Worm (Caenorhabditis elegans) whole organism, L4 larva: ENCODE data around the gene stdh-3.
A peak's percentile ranks its signal among the peaks of the same experiment; 100 is the strongest.

Source experiments
- D1046.2 ChIP-seq: fragments of 200-800 bp; sonication (Bioruptor generic); IDR thresholded peaks from 2 replicates; pipeline ENCODE4 v1.3.6; 2022; ENCODE audit warnings: missing genetic modification characterization, missing compliant biosample characterization
- F26F4.8 ChIP-seq: fragments of 200-800 bp; sonication (Bioruptor generic); conservative IDR thresholded peaks from 2 replicates; pipeline ENCODE4 v1.3.6; 2022; ENCODE audit warnings: missing genetic modification characterization, missing compliant biosample characterization
- T20F7.1 ChIP-seq: fragments of 200-800 bp; sonication (Bioruptor generic); optimal IDR thresholded peaks from 2 replicates; lab custom pipeline; 2018; ENCODE audit warnings: mild to moderate bottlenecking, missing genetic modification characterization, missing compliant biosample characterization
- T26A8.4 ChIP-seq: fragments of 200-800 bp; sonication (Bioruptor generic); IDR thresholded peaks from 2 replicates; pipeline ENCODE4 v1.3.6; 2022; ENCODE audit warnings: missing genetic modification characterization, missing compliant biosample characterization
- Y48G9A.11 ChIP-seq: fragments of 200-800 bp; sonication (Bioruptor generic); IDR thresholded peaks from 2 replicates; pipeline ENCODE4 v1.3.6; 2022; ENCODE audit warnings: missing genetic modification reagents, missing genetic modification characterization, missing compliant biosample characterization
- Y5F2A.4 ChIP-seq: fragments of 200-800 bp; sonication (Bioruptor generic); optimal IDR thresholded peaks from 2 replicates; lab custom pipeline; 2018; ENCODE audit warnings: mild to moderate bottlenecking, missing genetic modification characterization, missing compliant biosample characterization
- ZK546.5 ChIP-seq, 2 experiments: sonication (generic microtip); optimal IDR thresholded peaks; 2 replicates each; lab custom pipeline; 2017; ENCODE audit warnings: missing biosample characterization in 2 of 2, missing genetic modification characterization in 2 of 2
- aha-1 ChIP-seq: fragments of 150-350 bp; peaks from one replicate; lab custom pipeline; 2014; ENCODE audit warnings: missing biosample characterization, missing genetic modification characterization
- ama-1 ChIP-seq: fragments of 150-350 bp; optimal IDR thresholded peaks from 2 replicates; lab custom pipeline; 2014; ENCODE audit warnings: inconsistent platforms, mixed read lengths
- arid-1 ChIP-seq: fragments of 200-800 bp; sonication (Bioruptor generic); conservative IDR thresholded peaks from 2 replicates; pipeline ENCODE4 v1.3.6; 2022; ENCODE audit warnings: missing genetic modification reagents, missing genetic modification characterization, missing compliant biosample characterization
- ceh-28 ChIP-seq: fragments of 150-350 bp; optimal IDR thresholded peaks from 2 replicates; lab custom pipeline; 2014; ENCODE audit warnings: missing biosample characterization, missing genetic modification reagents, missing genetic modification characterization
- ceh-32 ChIP-seq: sonication (generic microtip); optimal IDR thresholded peaks from 2 replicates; lab custom pipeline; 2016; ENCODE audit warnings: mild to moderate bottlenecking, missing genetic modification characterization, missing compliant biosample characterization; ENCODE audit not compliant: poor library complexity
- ces-1 ChIP-seq: fragments of 150-350 bp; sonication (generic microtip); optimal IDR thresholded peaks from 4 replicates; lab custom pipeline; 2014; ENCODE audit warnings: missing biosample characterization, missing genetic modification reagents, missing genetic modification characterization
- daf-12 ChIP-seq: fragments of 150-350 bp; optimal IDR thresholded peaks from 2 replicates; lab custom pipeline; 2014; ENCODE audit warnings: missing biosample characterization, missing genetic modification reagents, missing genetic modification characterization
- daf-16 ChIP-seq, 3 experiments: sonication (generic microtip); optimal IDR thresholded peaks; 2 replicates each; lab custom pipeline; 2016 to 2017; ENCODE audit warnings: missing genetic modification characterization in 3 of 3, missing genetic modification reagents in 3 of 3, mild to moderate bottlenecking in 2 of 3, missing compliant biosample characterization in 2 of 3, missing biosample characterization in 1 of 3, moderate library complexity in 1 of 3
- dmd-6 ChIP-seq: fragments of 200-800 bp; sonication (Bioruptor generic); IDR thresholded peaks from 2 replicates; pipeline ENCODE4 v1.3.6; 2022; ENCODE audit warnings: missing genetic modification reagents, missing genetic modification characterization, missing compliant biosample characterization
- dmd-9 ChIP-seq: fragments of 200-800 bp; sonication (Bioruptor generic); IDR thresholded peaks from 2 replicates; pipeline ENCODE4 v1.3.6; 2022; ENCODE audit warnings: missing genetic modification reagents, missing genetic modification characterization, missing compliant biosample characterization
- duxl-1 ChIP-seq: sonication (generic microtip); optimal IDR thresholded peaks from 2 replicates; lab custom pipeline; 2016; ENCODE audit warnings: mild to moderate bottlenecking, missing genetic modification characterization, moderate library complexity, missing compliant biosample characterization; ENCODE audit not compliant: poor library complexity
- egl-43 ChIP-seq: fragments of 200-800 bp; sonication (Bioruptor generic); IDR thresholded peaks from 2 replicates; pipeline ENCODE4 v1.3.6; 2022; ENCODE audit warnings: missing genetic modification reagents, missing genetic modification characterization, missing compliant biosample characterization
- hif-1 ChIP-seq, 2 experiments: sonication (generic microtip); optimal IDR thresholded peaks; 2 replicates each; lab custom pipeline; 2016 to 2017; ENCODE audit warnings: missing compliant biosample characterization in 2 of 2, missing genetic modification characterization in 2 of 2, missing genetic modification reagents in 2 of 2, missing genotype in 2 of 2, mild to moderate bottlenecking in 1 of 2
- hlh-30 ChIP-seq: sonication (generic microtip); optimal IDR thresholded peaks from 2 replicates; lab custom pipeline; 2017; ENCODE audit warnings: antibody characterized with exemption, mild to moderate bottlenecking, missing genetic modification characterization, missing compliant biosample characterization; ENCODE audit not compliant: insufficient read depth
- hmg-1.1 ChIP-seq: fragments of 200-800 bp; sonication (Bioruptor generic); IDR thresholded peaks from 2 replicates; pipeline ENCODE4 v1.3.6; 2022; ENCODE audit warnings: missing genetic modification reagents, missing genetic modification characterization, missing compliant biosample characterization
- jun-1 ChIP-seq: fragments of 150-350 bp; optimal IDR thresholded peaks from 2 replicates; lab custom pipeline; 2014; ENCODE audit warnings: missing biosample characterization, missing genetic modification reagents, missing genetic modification characterization
- lin-1 ChIP-seq: fragments of 200-800 bp; sonication (Bioruptor generic); IDR thresholded peaks from 2 replicates; pipeline ENCODE4 v1.3.6; 2022; ENCODE audit warnings: missing genetic modification reagents, missing genetic modification characterization, missing compliant biosample characterization
- lin-13 ChIP-seq: fragments of 150-350 bp; optimal IDR thresholded peaks from 2 replicates; lab custom pipeline; 2014; ENCODE audit warnings: missing biosample characterization, missing genetic modification reagents, missing genetic modification characterization
- lin-15B ChIP-seq: fragments of 150-350 bp; sonication (generic microtip); optimal IDR thresholded peaks from 3 replicates; lab custom pipeline; 2014; ENCODE audit warnings: missing biosample characterization, missing genetic modification characterization
- lin-38 ChIP-seq: fragments of 200-800 bp; sonication (Bioruptor generic); IDR thresholded peaks from 2 replicates; pipeline ENCODE4 v1.3.6; 2022; ENCODE audit warnings: missing genetic modification reagents, missing genetic modification characterization, missing compliant biosample characterization
- mdl-1 ChIP-seq, 2 experiments: fragments of 150-350 bp in 1 of 2; sonication (generic microtip) in 1 of 2; optimal IDR thresholded peaks; 2 replicates each; lab custom pipeline; 2014 to 2017; ENCODE audit warnings: missing biosample characterization in 2 of 2, missing genetic modification characterization in 2 of 2
- mep-1 ChIP-seq: fragments of 150-350 bp; sonication (generic microtip); optimal IDR thresholded peaks from 3 replicates; lab custom pipeline; 2014; ENCODE audit warnings: missing biosample characterization, missing genetic modification characterization
- mes-2 ChIP-seq: sonication (generic microtip); optimal IDR thresholded peaks from 2 replicates; lab custom pipeline; 2016; ENCODE audit warnings: missing genotype, mild to moderate bottlenecking, missing genetic modification characterization, missing compliant biosample characterization; ENCODE audit not compliant: poor library complexity, severe bottlenecking
- mxl-2 ChIP-seq: fragments of 200-800 bp; sonication (Bioruptor generic); conservative IDR thresholded peaks from 2 replicates; pipeline ENCODE4 v1.3.6; 2022; ENCODE audit warnings: missing genetic modification reagents, missing genetic modification characterization, missing compliant biosample characterization
- mxl-3 ChIP-seq: fragments of 200-800 bp; sonication (Bioruptor generic); optimal IDR thresholded peaks from 2 replicates; lab custom pipeline; 2018; ENCODE audit warnings: mild to moderate bottlenecking, missing genetic modification characterization, missing compliant biosample characterization
- nhr-10 ChIP-seq: fragments of 150-350 bp; optimal IDR thresholded peaks from 2 replicates; lab custom pipeline; 2014; ENCODE audit warnings: missing biosample characterization, missing genetic modification characterization
- nhr-102 ChIP-seq: sonication (generic microtip); optimal IDR thresholded peaks from 2 replicates; lab custom pipeline; 2016; ENCODE audit warnings: mild to moderate bottlenecking, missing genetic modification characterization, moderate library complexity, missing compliant biosample characterization
- nhr-111 ChIP-seq: fragments of 200-800 bp; sonication (Bioruptor generic); optimal IDR thresholded peaks from 2 replicates; lab custom pipeline; 2018; ENCODE audit warnings: mild to moderate bottlenecking, missing genetic modification characterization, missing compliant biosample characterization
- nhr-237 ChIP-seq: sonication (generic microtip); optimal IDR thresholded peaks from 2 replicates; lab custom pipeline; 2017; ENCODE audit warnings: missing biosample characterization, missing genetic modification characterization
- nhr-25 ChIP-seq: sonication (generic microtip); optimal IDR thresholded peaks from 2 replicates; lab custom pipeline; 2017; ENCODE audit warnings: missing genetic modification characterization, mild to moderate bottlenecking, missing compliant biosample characterization, antibody characterized with exemption, moderate library complexity, borderline replicate concordance; ENCODE audit not compliant: insufficient read depth
- nhr-41 ChIP-seq: fragments of 200-800 bp; sonication (Bioruptor generic); IDR thresholded peaks from 2 replicates; pipeline ENCODE4 v1.3.6; 2022; ENCODE audit warnings: missing genetic modification reagents, missing genetic modification characterization, missing compliant biosample characterization
- nhr-42 ChIP-seq: fragments of 200-800 bp; sonication (Bioruptor generic); IDR thresholded peaks from 2 replicates; pipeline ENCODE4 v1.3.6; 2022; ENCODE audit warnings: missing genetic modification characterization, missing compliant biosample characterization
- sdz-12 ChIP-seq: fragments of 200-800 bp; sonication (Bioruptor generic); optimal IDR thresholded peaks from 2 replicates; lab custom pipeline; 2018; ENCODE audit warnings: mild to moderate bottlenecking, missing genetic modification characterization, missing compliant biosample characterization
- snpc-1.2 ChIP-seq: fragments of 200-800 bp; sonication (Bioruptor generic); IDR thresholded peaks from 2 replicates; pipeline ENCODE4 v1.3.6; 2022; ENCODE audit warnings: missing genetic modification reagents, missing genetic modification characterization, missing compliant biosample characterization
- spr-3 ChIP-seq: fragments of 200-800 bp; sonication (Bioruptor generic); optimal IDR thresholded peaks from 2 replicates; lab custom pipeline; 2018; ENCODE audit warnings: mild to moderate bottlenecking, missing genetic modification characterization, missing compliant biosample characterization
- unc-62 ChIP-seq, 3 experiments: fragments of 150-350 bp in 1 of 3; sonication (generic microtip); optimal IDR thresholded peaks in 2 of 3; peaks in 1 of 3; 1 replicate in 1 of 3; 2 replicates in 2 of 3; lab custom pipeline; 2014 to 2017; ENCODE audit warnings: missing biosample characterization in 3 of 3, missing genetic modification characterization in 3 of 3, missing genetic modification reagents in 3 of 3, missing genotype in 1 of 3
- zip-11 ChIP-seq: fragments of 200-800 bp; sonication (Bioruptor generic); IDR thresholded peaks from 2 replicates; pipeline ENCODE4 v1.3.6; 2022; ENCODE audit warnings: missing genetic modification characterization, missing compliant biosample characterization
- ztf-11 ChIP-seq: fragments of 150-350 bp; optimal IDR thresholded peaks from 2 replicates; lab custom pipeline; 2014; ENCODE audit warnings: missing biosample characterization, missing genetic modification characterization

Gene stdh-3

DNA sequence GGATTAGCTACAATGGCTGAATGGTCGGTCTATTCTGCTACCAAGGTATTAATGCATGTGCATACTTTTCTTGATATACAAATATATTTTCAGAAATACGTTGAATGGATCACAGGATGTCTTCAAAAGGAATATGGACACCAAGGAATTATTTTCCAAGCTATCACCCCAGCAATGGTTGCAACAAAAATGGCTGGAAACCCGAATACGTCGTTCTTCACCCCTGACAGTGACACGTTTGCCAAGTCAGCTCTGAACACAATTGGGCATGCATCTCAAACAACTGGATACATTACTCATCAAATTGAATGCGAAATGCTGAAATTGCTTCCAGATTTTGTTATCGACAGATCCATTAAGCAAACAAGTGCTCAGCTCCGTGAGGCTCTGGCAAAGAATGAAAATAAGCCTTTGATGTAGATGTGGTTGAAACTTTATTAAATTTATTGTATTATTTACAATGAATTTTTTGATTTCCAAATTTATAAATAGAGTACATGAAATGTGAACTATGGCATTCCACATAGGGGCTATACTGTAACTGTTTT, 3.2 kb downstream of the stdh-3 start (continued):
- TF ChIP-seq D1046.2 (GFP tag; lab: Robert Waterston, UW) (peak; percentile 79; the same call in 1 of the 2 replicates), ama-1 (no peak), mdl-1 (tag; optimal IDR thresholded peaks at IDR 0.05; lab: Kevin White, UChicago) (peak in 1 of 2 experiments; percentile 22), spr-3 (peak; percentile 32), hlh-30 (tag; lab: Kevin White, UChicago) (peak; percentile 4), ceh-28 (tag; lab: Kevin White, UChicago) (no peak), unc-62 (GFP tag; optimal IDR thresholded peaks at IDR 0.05 in 1 of 2; lab: Kevin White, UChicago) (no peak), unc-62 (tag; optimal IDR thresholded peaks at IDR 0.05; lab: Kevin White, UChicago) (no peak), jun-1 (tag; lab: Kevin White, UChicago) (no peak), mep-1 (tag; lab: Kevin White, UChicago) (peak; percentile 94), T20F7.1 (GFP tag; lab: Kevin White, UChicago) (peak; percentile 75), lin-15B (tag; lab: Kevin White, UChicago) (peak; percentile 27), arid-1 (GFP tag; lab: Robert Waterston, UW) (peak; percentile 50; the same call in 1 of the 2 replicates), egl-43 (GFP tag; lab: Robert Waterston, UW) (peak; percentile 73), mxl-3 (GFP tag; lab: Kevin White, UChicago) (peak; percentile 45), zip-11 (GFP tag; lab: Robert Waterston, UW) (no peak)
- TF ChIP-seq, all 104 proteins: peak for 39

DNA sequence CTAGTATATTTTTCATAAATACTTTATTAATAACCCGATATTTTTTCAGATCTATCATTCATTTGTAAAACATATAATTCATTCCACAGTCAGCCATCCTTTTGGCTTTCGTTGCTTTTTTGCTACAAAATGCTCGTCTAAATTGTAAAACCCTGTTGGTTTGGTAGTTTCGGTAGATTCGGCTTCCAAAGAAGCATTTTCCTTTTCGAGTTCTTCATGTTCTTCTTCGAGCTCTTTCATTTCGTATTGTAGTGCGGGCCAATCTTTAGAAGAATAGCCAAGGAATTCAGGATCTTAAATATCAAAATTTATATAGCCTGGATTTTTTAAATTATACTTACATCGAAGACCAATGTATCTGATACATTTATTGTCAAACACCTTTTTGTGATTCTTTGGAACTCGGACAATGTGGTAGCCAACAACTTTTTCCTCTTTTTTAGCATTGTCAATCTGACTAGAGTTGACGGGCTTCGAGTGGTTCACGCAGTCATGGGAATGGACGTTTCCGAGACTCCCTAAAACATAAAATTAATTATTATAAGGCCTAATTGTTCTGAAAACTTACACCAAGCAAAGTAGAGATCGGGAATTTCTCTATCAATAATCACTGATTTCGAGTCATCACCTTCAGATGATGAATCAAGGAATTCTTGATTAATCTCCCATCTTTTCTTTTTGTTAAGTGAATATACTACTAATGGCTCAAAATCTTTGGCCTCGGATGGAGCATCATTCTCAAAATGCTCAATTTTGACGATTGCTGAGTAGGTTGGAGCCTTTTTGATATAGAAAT, 3.9 kb downstream of the stdh-3 start:
- no peak for TF ChIP-seq duxl-1 (tag; lab: Kevin White, UChicago)
- TF ChIP-seq dmd-6 (GFP tag; lab: Robert Waterston, UW), result no peak
- TF ChIP-seq ztf-11 (tag; lab: Kevin White, UChicago), result no peak
- no peak for TF ChIP-seq nhr-42 (GFP tag; lab: Robert Waterston, UW)
- TF ChIP-seq ces-1, result no peak
- TF ChIP-seq nhr-111 (GFP tag; lab: Kevin White, UChicago), result no peak
- TF ChIP-seq ZK546.5 (tag; optimal IDR thresholded peaks at IDR 0.05; lab: Kevin White, UChicago), result no peak
- TF ChIP-seq zip-11 (GFP tag; lab: Robert Waterston, UW), result no peak; the same call in 1 of the 2 replicates
- no peak for TF ChIP-seq dmd-9 (GFP tag; lab: Robert Waterston, UW)
- no peak for TF ChIP-seq nhr-102 (tag; lab: Kevin White, UChicago)
- no peak for TF ChIP-seq Y5F2A.4 (GFP tag; lab: Kevin White, UChicago)
- peak in 1 of 2 experiments; percentile 18 for TF ChIP-seq hif-1 (tag; optimal IDR thresholded peaks at IDR 0.05; lab: Kevin White, UChicago)
- no peak for TF ChIP-seq daf-16 (GFP tag; optimal IDR thresholded peaks at IDR 0.05; lab: Kevin White, UChicago)
- TF ChIP-seq daf-16 (tag; optimal IDR thresholded peaks at IDR 0.05; lab: Kevin White, UChicago), result peak; percentile 3
- TF ChIP-seq nhr-41 (GFP tag; lab: Robert Waterston, UW), result no peak
- TF ChIP-seq nhr-25 (tag; lab: Kevin White, UChicago), result no peak
- no peak for TF ChIP-seq ceh-28 (tag; lab: Kevin White, UChicago)
- TF ChIP-seq snpc-1.2, result 0 out of 2 replicates have a peak, but pooled peaks have one; percentile 6
- 0 out of 2 replicates have a peak, but pooled peaks have one; percentile 24 for TF ChIP-seq Y48G9A.11 (GFP tag; lab: Robert Waterston, UW)
- no peak for TF ChIP-seq nhr-237 (tag; lab: Kevin White, UChicago)
- TF ChIP-seq lin-13 (GFP tag; lab: Kevin White, UChicago), result no peak
- no peak for TF ChIP-seq mxl-2
- TF ChIP-seq T26A8.4 (GFP tag; lab: Robert Waterston, UW), result peak; percentile 7
- no peak for TF ChIP-seq ceh-32 (tag; lab: Kevin White, UChicago)
- no peak for TF ChIP-seq lin-38
- TF ChIP-seq hmg-1.1, result no peak
- peak; percentile 60 for TF ChIP-seq sdz-12
- no peak for TF ChIP-seq nhr-10
- peak; percentile 72 for TF ChIP-seq aha-1 (tag; lab: Kevin White, UChicago)
- no peak for TF ChIP-seq F26F4.8 (GFP tag; lab: Robert Waterston, UW)
- TF ChIP-seq mes-2, result peak; percentile 29
- TF ChIP-seq lin-1, result 0 out of 2 replicates have a peak, but pooled peaks have one; percentile 6
- no peak for TF ChIP-seq daf-12 (tag; lab: Kevin White, UChicago)
